Fruit fly (Drosophila melanogaster) whole organism, embryonic: ENCODE results near the gene CG15203.

Source experiments
- Atf-2 ChIP-seq: fragments of 200-800 bp; sonication (Bioruptor generic); optimal IDR thresholded peaks from 2 replicates; lab custom pipeline; 2016; ENCODE audit warnings: missing biosample characterization, missing genetic modification characterization
- Atf6 ChIP-seq: fragments of 200-800 bp; sonication (Bioruptor generic); IDR thresholded peaks from 2 replicates; pipeline ENCODE4 v1.3.6; 2022; ENCODE audit warnings: missing biosample characterization, missing genetic modification characterization
- CG12219 ChIP-seq: fragments of 200-800 bp; sonication (Bioruptor generic); optimal IDR thresholded peaks from 3 replicates; lab custom pipeline; 2018; ENCODE audit warnings: missing biosample characterization, mild to moderate bottlenecking, missing genetic modification characterization
- CG14860 ChIP-seq: fragments of 200-800 bp; sonication (Bioruptor generic); IDR thresholded peaks from 3 replicates; pipeline ENCODE4 v1.3.6; 2022; ENCODE audit warnings: missing biosample characterization, missing genetic modification characterization; ENCODE audit not compliant: partially characterized antibody
- CG1603 ChIP-seq: fragments of 200-800 bp; sonication (Bioruptor generic); optimal IDR thresholded peaks from 2 replicates; lab custom pipeline; 2019; ENCODE audit warnings: missing biosample characterization, mild to moderate bottlenecking, missing genetic modification characterization, moderate library complexity
- CG16863 ChIP-seq: fragments of 200-800 bp; sonication (Bioruptor generic); optimal IDR thresholded peaks from 3 replicates; lab custom pipeline; 2016; ENCODE audit warnings: missing biosample characterization, missing genetic modification characterization
- CG18011 ChIP-seq: fragments of 200-800 bp; sonication (Bioruptor generic); optimal IDR thresholded peaks from 2 replicates; lab custom pipeline; 2017; ENCODE audit warnings: missing biosample characterization, missing genetic modification characterization, mild to moderate bottlenecking, moderate library complexity, missing genotype
- CG18619 ChIP-seq: fragments of 200-800 bp; sonication (Bioruptor generic); optimal IDR thresholded peaks from 3 replicates; lab custom pipeline; 2017; ENCODE audit warnings: missing biosample characterization, mild to moderate bottlenecking, missing genetic modification characterization
- CG2199 ChIP-seq: fragments of 200-800 bp; sonication (Bioruptor generic); IDR thresholded peaks from 3 replicates; pipeline ENCODE4 v1.3.6; 2022; ENCODE audit warnings: missing biosample characterization, missing genetic modification characterization
- CG32772 ChIP-seq: fragments of 200-800 bp; sonication (Bioruptor generic); IDR thresholded peaks from 2 replicates; pipeline ENCODE4 v1.3.6; 2022; ENCODE audit warnings: missing biosample characterization, missing genetic modification characterization
- CG3838 ChIP-seq: fragments of 200-800 bp; sonication (Bioruptor generic); optimal IDR thresholded peaks from 3 replicates; lab custom pipeline; 2016; ENCODE audit warnings: missing biosample characterization, missing genetic modification characterization
- CG3995 ChIP-seq: fragments of 200-800 bp; sonication (Bioruptor generic); optimal IDR thresholded peaks from 3 replicates; lab custom pipeline; 2016; ENCODE audit warnings: missing biosample characterization, missing genetic modification characterization
- CG4328 ChIP-seq: fragments of 200-800 bp; sonication (Bioruptor generic); optimal IDR thresholded peaks from 3 replicates; lab custom pipeline; 2017; ENCODE audit warnings: missing biosample characterization, missing genetic modification reagents, missing genetic modification characterization
- CG6654 ChIP-seq: fragments of 200-800 bp; sonication (Bioruptor generic); optimal IDR thresholded peaks from 2 replicates; lab custom pipeline; 2017; ENCODE audit warnings: missing biosample characterization, mild to moderate bottlenecking, missing genetic modification characterization
- CG8924 ChIP-seq: fragments of 200-800 bp; optimal IDR thresholded peaks from 3 replicates; lab custom pipeline; 2019; ENCODE audit warnings: missing biosample characterization, mild to moderate bottlenecking, missing genetic modification characterization, moderate library complexity
- CG9727 ChIP-seq: fragments of 200-800 bp; sonication (Bioruptor generic); optimal IDR thresholded peaks from 3 replicates; lab custom pipeline; 2017; ENCODE audit warnings: missing biosample characterization, mild to moderate bottlenecking, missing genetic modification characterization
- Dfd ChIP-seq, 2 experiments: fragments of >200 bp; optimal IDR thresholded peaks; 2 replicates each; lab custom pipeline; 2017; ENCODE audit warnings: missing biosample characterization in 2 of 2, missing genetic modification characterization in 2 of 2
- Hr39 ChIP-seq: fragments of >200 bp; optimal IDR thresholded peaks from 2 replicates; lab custom pipeline; 2017
- Hr51 ChIP-seq, 2 experiments: fragments of 200-800 bp; sonication (Bioruptor generic); optimal IDR thresholded peaks; 2 replicates in 1 of 2; 3 replicates in 1 of 2; lab custom pipeline; 2016 to 2018; ENCODE audit warnings: missing biosample characterization in 2 of 2, missing genetic modification characterization in 2 of 2, mild to moderate bottlenecking in 1 of 2, moderate library complexity in 1 of 2
- Hr78 ChIP-seq, 2 experiments: fragments of 200-800 bp in 1 of 2; fragments of >200 bp in 1 of 2; sonication (Bioruptor generic) in 1 of 2; optimal IDR thresholded peaks; 2 replicates each; lab custom pipeline; 2017 to 2019; ENCODE audit warnings: missing biosample characterization in 2 of 2, missing genetic modification characterization in 2 of 2, mild to moderate bottlenecking in 1 of 2, moderate library complexity in 1 of 2
- Kr ChIP-seq: fragments of 200-800 bp; sonication (Bioruptor generic); optimal IDR thresholded peaks from 2 replicates; lab custom pipeline; 2017; ENCODE audit warnings: missing biosample characterization, mild to moderate bottlenecking, missing genetic modification characterization
- Sox100B ChIP-seq: fragments of 200-800 bp; sonication (Bioruptor generic); optimal IDR thresholded peaks from 3 replicates; lab custom pipeline; 2018; ENCODE audit warnings: missing biosample characterization, mild to moderate bottlenecking, missing genetic modification characterization
- Xbp1 ChIP-seq: fragments of 200-800 bp; sonication (Bioruptor generic); optimal IDR thresholded peaks from 3 replicates; lab custom pipeline; 2016; ENCODE audit warnings: missing biosample characterization, mild to moderate bottlenecking, missing genetic modification characterization
- bigmax ChIP-seq: fragments of 200-800 bp; sonication (Bioruptor generic); optimal IDR thresholded peaks from 2 replicates; lab custom pipeline; 2018; ENCODE audit warnings: missing biosample characterization, mild to moderate bottlenecking, missing genetic modification characterization
- br ChIP-seq: fragments of >200 bp; optimal IDR thresholded peaks from 2 replicates; lab custom pipeline; 2017
- chm ChIP-seq: fragments of 200-800 bp; sonication (Bioruptor generic); IDR thresholded peaks from 2 replicates; pipeline ENCODE4 v1.3.6; 2022; ENCODE audit warnings: missing biosample characterization, missing genetic modification characterization
- croc ChIP-seq: fragments of 200-800 bp; sonication (Bioruptor generic); conservative IDR thresholded peaks from 3 replicates; pipeline ENCODE4 v1.3.6; 2022; ENCODE audit warnings: missing biosample characterization, missing genetic modification characterization
- da ChIP-seq: fragments of 200-800 bp; sonication (Bioruptor generic); optimal IDR thresholded peaks from 2 replicates; lab custom pipeline; 2016; ENCODE audit warnings: missing biosample characterization, missing genetic modification characterization
- danr ChIP-seq: fragments of 200-800 bp; sonication (Bioruptor generic); IDR thresholded peaks from 2 replicates; pipeline ENCODE4 v1.3.6; 2022; ENCODE audit warnings: missing biosample characterization, missing genetic modification characterization
- dm ChIP-seq: fragments of 200-800 bp; sonication (Bioruptor generic); optimal IDR thresholded peaks from 3 replicates; lab custom pipeline; 2016; ENCODE audit warnings: missing biosample characterization, missing genetic modification characterization
- fd64A ChIP-seq: fragments of 200-800 bp; sonication (Bioruptor generic); optimal IDR thresholded peaks from 3 replicates; lab custom pipeline; 2018; ENCODE audit warnings: missing biosample characterization, mild to moderate bottlenecking, missing genetic modification characterization
- hth ChIP-seq: fragments of >200 bp; optimal IDR thresholded peaks from 2 replicates; lab custom pipeline; 2017; ENCODE audit warnings: inconsistent platforms
- pb ChIP-seq: fragments of 200-800 bp; sonication (Bioruptor generic); optimal IDR thresholded peaks from 3 replicates; lab custom pipeline; 2016; ENCODE audit warnings: missing biosample characterization, missing genetic modification characterization
- pho ChIP-seq: fragments of 200-800 bp; sonication (Bioruptor generic); optimal IDR thresholded peaks from 2 replicates; lab custom pipeline; 2016; ENCODE audit warnings: missing biosample characterization, missing genetic modification characterization
- row ChIP-seq: fragments of 200-800 bp; sonication (Bioruptor generic); IDR thresholded peaks from 3 replicates; pipeline ENCODE4 v1.3.6; 2022; ENCODE audit warnings: missing biosample characterization, missing genetic modification characterization
- scrt ChIP-seq: fragments of 200-800 bp; sonication (Bioruptor generic); optimal IDR thresholded peaks from 2 replicates; lab custom pipeline; 2018; ENCODE audit warnings: missing biosample characterization, mild to moderate bottlenecking, missing genetic modification characterization, moderate library complexity
- sd ChIP-seq: fragments of 200-800 bp; sonication (Bioruptor generic); optimal IDR thresholded peaks from 3 replicates; lab custom pipeline; 2018; ENCODE audit warnings: missing biosample characterization, mild to moderate bottlenecking, missing genetic modification characterization, moderate library complexity
- seq ChIP-seq: fragments of 200-800 bp; sonication (Bioruptor generic); IDR thresholded peaks from 2 replicates; pipeline ENCODE4 v1.3.6; 2022; ENCODE audit warnings: missing biosample characterization, missing genetic modification characterization
- tgo ChIP-seq: fragments of 200-800 bp; sonication (Bioruptor generic); IDR thresholded peaks from 3 replicates; pipeline ENCODE4 v1.3.6; 2022; ENCODE audit warnings: missing biosample characterization, missing genetic modification characterization
- z ChIP-seq: fragments of 200-800 bp; sonication (Bioruptor generic); IDR thresholded peaks from 3 replicates; pipeline ENCODE4 v1.3.6; 2022; ENCODE audit warnings: missing biosample characterization, missing genetic modification characterization
- zen2 ChIP-seq: fragments of 200-800 bp; sonication (Bioruptor generic); IDR thresholded peaks from 3 replicates; pipeline ENCODE4 v1.3.6; 2022; ENCODE audit warnings: missing biosample characterization, missing genetic modification characterization; ENCODE audit not compliant: partially characterized antibody
- zfh2 ChIP-seq: fragments of 200-800 bp; sonication (Bioruptor generic); optimal IDR thresholded peaks from 2 replicates; lab custom pipeline; 2016; ENCODE audit warnings: missing biosample characterization, missing genetic modification characterization

The CG15203 gene

DNA sequence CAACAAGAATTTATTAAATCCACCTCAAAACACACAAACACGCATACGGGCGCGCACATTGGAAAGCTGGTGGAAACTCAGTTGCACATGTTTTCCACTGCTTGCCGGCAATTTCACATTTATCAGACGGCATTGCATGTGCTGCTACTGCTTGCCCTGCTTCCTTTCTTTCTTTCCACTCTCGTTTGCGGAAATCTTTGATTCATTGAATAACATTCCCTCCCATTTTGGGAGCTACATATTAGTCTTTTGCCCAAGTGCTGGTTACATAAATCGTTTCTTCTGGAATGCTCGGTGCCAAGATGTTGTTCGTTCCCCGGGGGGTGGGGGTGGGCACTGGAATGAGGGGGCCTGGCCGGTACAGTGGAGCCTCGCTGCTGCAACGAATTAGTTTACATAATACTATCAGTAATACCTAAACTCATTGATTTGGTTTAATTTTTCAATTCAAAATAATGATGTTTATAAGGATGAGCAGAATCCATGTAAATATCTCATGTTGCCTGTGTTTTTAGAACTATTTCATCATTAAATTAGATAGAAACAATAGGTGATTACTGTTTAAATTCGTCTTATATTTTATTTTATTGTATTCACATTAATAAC is 42.6 kb downstream of the CG15203 start (continued):
- no peak for TF ChIP-seq CG1603
- peak in 1 of 2 experiments; percentile 68 for TF ChIP-seq Dfd (GFP tag; optimal IDR thresholded peaks at IDR 0.05; lab: Kevin White, UChicago)
- peak; percentile 41 for TF ChIP-seq sd
- TF ChIP-seq CG32772 (GFP tag; lab: Robert Waterston, UW), result no peak
- 0 out of 3 replicates have a peak, but pooled peaks have one; percentile 16 for TF ChIP-seq CG2199 (GFP tag; lab: Robert Waterston, UW)
- no peak for TF ChIP-seq CG14860 (GFP tag; lab: Robert Waterston, UW)
- TF ChIP-seq zen2 (GFP tag; lab: Robert Waterston, UW), result no peak
- no peak for TF ChIP-seq hth (lab: Kevin White, UChicago)
- no peak for TF ChIP-seq Atf6
- peak; percentile 23; the same call in 1 of the 3 replicates for TF ChIP-seq tgo (GFP tag; lab: Robert Waterston, UW)
- no peak for TF ChIP-seq pho (GFP tag; lab: Kevin White, UChicago)
- no peak for TF ChIP-seq CG18619 (GFP tag; lab: Kevin White, UChicago)
- TF ChIP-seq danr (GFP tag; lab: Robert Waterston, UW), result no peak
- no peak for TF ChIP-seq seq (GFP tag; lab: Robert Waterston, UW)
- TF ChIP-seq bigmax, result no peak
- no peak for TF ChIP-seq CG12219 (GFP tag; lab: Kevin White, UChicago)
- TF ChIP-seq CG8924 (tag; lab: Kevin White, UChicago), result no peak
- no peak for TF ChIP-seq pb (GFP tag; lab: Kevin White, UChicago)
- TF ChIP-seq CG4328 (GFP tag; lab: Kevin White, UChicago), result no peak
- TF ChIP-seq CG6654, result no peak
- TF ChIP-seq CG3995 (GFP tag; lab: Kevin White, UChicago), result no peak
- TF ChIP-seq scrt (GFP tag; lab: Kevin White, UChicago), result no peak
- peak; percentile 29 for TF ChIP-seq Xbp1 (GFP tag; lab: Kevin White, UChicago)
- TF ChIP-seq fd64A, result no peak
- TF ChIP-seq Hr51 (GFP tag; optimal IDR thresholded peaks at IDR 0.05; lab: Kevin White, UChicago), result no peak
- TF ChIP-seq CG16863, result no peak
- no peak for TF ChIP-seq Hr39 (lab: Kevin White, UChicago)
- TF ChIP-seq Atf-2, result no peak
- no peak for TF ChIP-seq z
- peak; percentile 80 for TF ChIP-seq dm (GFP tag; lab: Kevin White, UChicago)
- 0 out of 2 replicates have a peak, but pooled peaks have one; percentile 37 for TF ChIP-seq chm (GFP tag; lab: Robert Waterston, UW)
- no peak for TF ChIP-seq croc
- no peak for TF ChIP-seq CG9727 (GFP tag; lab: Kevin White, UChicago)
- TF ChIP-seq Kr (GFP tag; lab: Kevin White, UChicago), result no peak
- TF ChIP-seq Sox100B (GFP tag; lab: Kevin White, UChicago), result no peak
- no peak for TF ChIP-seq zfh2
- no peak for TF ChIP-seq br (lab: Kevin White, UChicago)
- TF ChIP-seq CG3838 (GFP tag; lab: Kevin White, UChicago), result no peak
- TF ChIP-seq row (GFP tag; lab: Robert Waterston, UW), result peak; percentile 52

dm6 chrX:11109670-11110069 is 43.3 kb downstream of the CG15203 start:
- TF ChIP-seq da (GFP tag; lab: Kevin White, UChicago) (no peak), Hr78 (GFP tag; optimal IDR thresholded peaks at IDR 0.05; lab: Kevin White, UChicago) (peak in 1 of 2 experiments; percentile 51), CG18011 (GFP tag; lab: Kevin White, UChicago) (no peak)
